Worm (Caenorhabditis elegans) whole organism, L3 larva: ENCODE measurements around the gene T11G6.4.

Experiments used
- elt-3 ChIP-seq, 3 experiments: fragments of 150-350 bp in 1 of 3; sonication (generic microtip) in 2 of 3; optimal IDR thresholded peaks; 2 replicates in 2 of 3; 4 replicates in 1 of 3; lab custom pipeline; 2014 to 2017; ENCODE audit warnings: missing biosample characterization in 3 of 3, missing genetic modification characterization in 3 of 3
- nhr-25 ChIP-seq: sonication (generic microtip); optimal IDR thresholded peaks from 2 replicates; lab custom pipeline; 2017; ENCODE audit warnings: missing biosample characterization, missing genetic modification characterization
- skn-1 ChIP-seq: fragments of 150-350 bp; optimal IDR thresholded peaks from 2 replicates; lab custom pipeline; 2014; ENCODE audit warnings: missing biosample characterization, missing genetic modification characterization

DNA sequence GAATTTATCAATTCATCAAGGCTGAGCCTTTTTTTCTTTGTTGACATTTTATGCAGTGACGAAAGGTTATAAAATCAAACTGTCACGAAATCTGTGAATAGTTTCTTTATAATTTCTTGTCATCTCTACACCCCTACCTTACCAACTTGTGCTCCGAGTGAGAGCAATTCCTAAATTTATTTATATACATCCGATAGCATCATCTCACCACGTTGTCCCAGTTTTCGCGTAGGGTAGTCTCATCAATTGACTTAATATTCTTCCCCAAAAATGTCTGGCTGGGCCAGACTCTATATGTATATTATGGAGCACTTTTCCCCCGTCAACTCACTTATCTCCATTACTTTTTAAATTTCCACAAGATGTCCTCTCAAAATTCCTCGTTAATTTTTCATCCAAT lies 26.4 kb downstream of the T11G6.4 start:
- no peak for TF ChIP-seq elt-3 (tag; optimal IDR thresholded peaks at IDR 0.05; lab: Kevin White, UChicago)
- no peak for TF ChIP-seq skn-1
- TF ChIP-seq nhr-25 (tag; lab: Kevin White, UChicago) = no peak
